Fruit fly (Drosophila melanogaster) whole organism, adult: ENCODE data around the gene Mkp3.
A peak's percentile ranks its signal among the peaks of the same experiment; 100 is the strongest.

Experiments used
- CG11617 ChIP-seq: fragments of 200-800 bp; sonication (Bioruptor generic); optimal IDR thresholded peaks from 2 replicates; lab custom pipeline; 2017; ENCODE audit warnings: mild to moderate bottlenecking, missing biosample characterization, missing genetic modification reagents, missing genetic modification characterization
- CG12768 ChIP-seq: fragments of 200-800 bp; sonication (Bioruptor generic); optimal IDR thresholded peaks from 2 replicates; lab custom pipeline; 2017; ENCODE audit warnings: missing biosample characterization, missing genetic modification characterization, mild to moderate bottlenecking, moderate library complexity, missing genetic modification reagents
- CG14711 ChIP-seq: fragments of 200-800 bp; sonication (Bioruptor generic); optimal IDR thresholded peaks from 2 replicates; lab custom pipeline; 2018; ENCODE audit warnings: missing biosample characterization, mild to moderate bottlenecking, missing genetic modification characterization, moderate library complexity
- CG1620 ChIP-seq: fragments of 200-800 bp; sonication (Bioruptor generic); optimal IDR thresholded peaks from 2 replicates; lab custom pipeline; 2016; ENCODE audit warnings: missing biosample characterization, missing genetic modification characterization
- CG33017 ChIP-seq: fragments of 200-800 bp; sonication (Bioruptor generic); optimal IDR thresholded peaks from 2 replicates; lab custom pipeline; 2018; ENCODE audit warnings: missing biosample characterization, mild to moderate bottlenecking, missing genetic modification characterization, moderate library complexity
- CG5204 ChIP-seq: fragments of 200-800 bp; sonication (Bioruptor generic); optimal IDR thresholded peaks from 2 replicates; lab custom pipeline; 2016; ENCODE audit warnings: missing biosample characterization, missing genetic modification characterization
- CG7045 ChIP-seq: fragments of 200-800 bp; sonication (Bioruptor generic); optimal IDR thresholded peaks from 2 replicates; lab custom pipeline; 2017; ENCODE audit warnings: missing biosample characterization, mild to moderate bottlenecking, missing genetic modification characterization
- CG7101 ChIP-seq: fragments of 200-800 bp; sonication (Bioruptor generic); optimal IDR thresholded peaks from 2 replicates; lab custom pipeline; 2018; ENCODE audit warnings: missing biosample characterization, mild to moderate bottlenecking, missing genetic modification characterization, moderate library complexity
- Crg-1 ChIP-seq: fragments of 200-800 bp; sonication (Bioruptor generic); optimal IDR thresholded peaks from 2 replicates; lab custom pipeline; 2016; ENCODE audit warnings: missing biosample characterization, missing genetic modification characterization
- Hr96 ChIP-seq: fragments of 200-800 bp; sonication (Bioruptor generic); optimal IDR thresholded peaks from 2 replicates; lab custom pipeline; 2016; ENCODE audit warnings: missing biosample characterization, missing genetic modification characterization
- Mnt ChIP-seq: fragments of 200-800 bp; sonication (Bioruptor generic); optimal IDR thresholded peaks from 2 replicates; lab custom pipeline; 2016; ENCODE audit warnings: missing biosample characterization, mild to moderate bottlenecking, missing genetic modification characterization
- bab1 ChIP-seq: fragments of 200-800 bp; sonication (Bioruptor generic); optimal IDR thresholded peaks from 3 replicates; lab custom pipeline; 2019; ENCODE audit warnings: missing biosample characterization, mild to moderate bottlenecking, missing genetic modification characterization, moderate library complexity
- cic ChIP-seq: fragments of 200-800 bp; sonication (Bioruptor generic); optimal IDR thresholded peaks from 2 replicates; lab custom pipeline; 2017; ENCODE audit warnings: missing biosample characterization, mild to moderate bottlenecking, missing genetic modification characterization, moderate library complexity
- cnc ChIP-seq, 2 experiments: fragments of >200 bp; optimal IDR thresholded peaks; 2 replicates each; lab custom pipeline; 2017
- kay ChIP-seq: fragments of 200-800 bp; sonication (Bioruptor generic); peaks from one replicate; lab custom pipeline; 2016; ENCODE audit warnings: missing biosample characterization, missing genetic modification characterization, borderline replicate concordance
- ovo ChIP-seq: fragments of 200-800 bp; sonication (Bioruptor generic); optimal IDR thresholded peaks from 2 replicates; lab custom pipeline; 2016; ENCODE audit warnings: missing biosample characterization, missing genetic modification characterization
- pad ChIP-seq: fragments of 200-800 bp; sonication (Bioruptor generic); optimal IDR thresholded peaks from 3 replicates; lab custom pipeline; 2017; ENCODE audit warnings: missing biosample characterization, missing genetic modification characterization, mild to moderate bottlenecking, moderate library complexity, missing genetic modification reagents
- tj ChIP-seq: fragments of 200-800 bp; sonication (Bioruptor generic); optimal IDR thresholded peaks from 3 replicates; lab custom pipeline; 2017; ENCODE audit warnings: missing biosample characterization, mild to moderate bottlenecking, missing genetic modification characterization, moderate library complexity
- toe ChIP-seq: fragments of 200-800 bp; sonication (Bioruptor generic); optimal IDR thresholded peaks from 2 replicates; lab custom pipeline; 2016; ENCODE audit warnings: missing biosample characterization, missing genetic modification characterization

Mkp3 gene

dm6 chr3L:19055064-19055463 lies 31.2 kb downstream of the Mkp3 start:
- TF ChIP-seq CG1620 (GFP tag; lab: Kevin White, UChicago) (no peak), toe (no peak), CG12768 (GFP tag; lab: Kevin White, UChicago) (no peak), bab1 (GFP tag; lab: Kevin White, UChicago) (no peak), kay (GFP tag; lab: Kevin White, UChicago) (no peak), CG14711 (tag; lab: Kevin White, UChicago) (no peak)

dm6 chr3L:19054266-19054665 lies 32.0 kb downstream of the Mkp3 start:
- no peak for TF ChIP-seq pad (GFP tag; lab: Kevin White, UChicago)
- no peak for TF ChIP-seq tj (GFP tag; lab: Kevin White, UChicago)
- no peak for TF ChIP-seq CG33017 (tag; lab: Kevin White, UChicago)
- no peak for TF ChIP-seq CG14711 (tag; lab: Kevin White, UChicago)
- TF ChIP-seq ovo (GFP tag; lab: Kevin White, UChicago): no peak
- TF ChIP-seq CG5204 (GFP tag; lab: Kevin White, UChicago): no peak
- TF ChIP-seq CG7045 (GFP tag; lab: Kevin White, UChicago): no peak
- TF ChIP-seq CG1620 (GFP tag; lab: Kevin White, UChicago): no peak
- no peak for TF ChIP-seq Hr96

dm6 chr3L:19053339-19053818 lies 32.8 kb downstream of the Mkp3 start, which contains the start of gene CG43407:
CG43407 (minus strand) TSS chr3L:19053389.
- TF ChIP-seq ovo (GFP tag; lab: Kevin White, UChicago) (no peak), bab1 (GFP tag; lab: Kevin White, UChicago) (no peak), Crg-1 (GFP tag; lab: Kevin White, UChicago) (no peak), Mnt (GFP tag; lab: Kevin White, UChicago) (no peak)

- TF ChIP-seq CG33017 (tag; lab: Kevin White, UChicago) (no peak), CG11617 (no peak), kay (GFP tag; lab: Kevin White, UChicago) (peak; percentile 2)
Measured at dm6 chr3L:19051926-19052325, 34.3 kb downstream of the Mkp3 start, which contains the start of gene Acp76A. Acp76A (minus strand) TSS chr3L:19052026.

- TF ChIP-seq Mnt (GFP tag; lab: Kevin White, UChicago) (no peak), toe (peak; percentile 7)
Measured at dm6 chr3L:19049669-19050510, 36.3 kb downstream of the Mkp3 start.

dm6 chr3L:19048761-19049160 lies 37.5 kb downstream of the Mkp3 start:
- TF ChIP-seq CG11617 (no peak), CG14711 (tag; lab: Kevin White, UChicago) (no peak), ovo (GFP tag; lab: Kevin White, UChicago) (no peak), Crg-1 (GFP tag; lab: Kevin White, UChicago) (no peak), kay (GFP tag; lab: Kevin White, UChicago) (no peak), pad (GFP tag; lab: Kevin White, UChicago) (no peak), CG1620 (GFP tag; lab: Kevin White, UChicago) (no peak), CG7045 (GFP tag; lab: Kevin White, UChicago) (no peak), CG33017 (tag; lab: Kevin White, UChicago) (no peak), tj (GFP tag; lab: Kevin White, UChicago) (no peak), CG7101 (tag; lab: Kevin White, UChicago) (no peak), cnc (optimal IDR thresholded peaks at IDR 0.05; lab: Kevin White, UChicago) (no peak), CG12768 (GFP tag; lab: Kevin White, UChicago) (no peak), cic (GFP tag; lab: Kevin White, UChicago) (no peak), bab1 (GFP tag; lab: Kevin White, UChicago) (no peak), toe (no peak), Hr96 (no peak), CG5204 (GFP tag; lab: Kevin White, UChicago) (no peak)

dm6 chr3L:19048257-19048656 lies 38.0 kb downstream of the Mkp3 start:
- no peak for TF ChIP-seq cic (GFP tag; lab: Kevin White, UChicago)
